Fruit fly (Drosophila melanogaster) whole organism, embryonic: Measurements from ENCODE around the gene cindr.

ENCODE experiments used
- ATbp ChIP-seq: fragments of 200-800 bp; sonication (Bioruptor generic); optimal IDR thresholded peaks from 2 replicates; lab custom pipeline; 2017; ENCODE audit warnings: missing biosample characterization, mild to moderate bottlenecking, missing genetic modification characterization, missing genetic modification reagents
- Aef1 ChIP-seq: fragments of 200-800 bp; sonication (Bioruptor generic); IDR thresholded peaks from 3 replicates; pipeline ENCODE4 v1.3.6; 2022; ENCODE audit warnings: missing biosample characterization, missing genetic modification characterization
- Asciz ChIP-seq: fragments of 200-800 bp; sonication (Bioruptor generic); optimal IDR thresholded peaks from 2 replicates; lab custom pipeline; 2017; ENCODE audit warnings: missing biosample characterization, mild to moderate bottlenecking, missing genetic modification characterization, missing genetic modification reagents
- Blimp-1 ChIP-seq: fragments of 200-800 bp; sonication (Bioruptor generic); optimal IDR thresholded peaks from 3 replicates; lab custom pipeline; 2018; ENCODE audit warnings: missing biosample characterization, missing genetic modification characterization, mild to moderate bottlenecking, moderate library complexity, missing genetic modification reagents
- CG10462 ChIP-seq: fragments of 200-800 bp; sonication (Bioruptor generic); optimal IDR thresholded peaks from 2 replicates; lab custom pipeline; 2016; ENCODE audit warnings: missing biosample characterization, missing genetic modification characterization
- CG10654 ChIP-seq: fragments of 200-800 bp; sonication (Bioruptor generic); optimal IDR thresholded peaks from 2 replicates; lab custom pipeline; 2016; ENCODE audit warnings: missing biosample characterization, missing genetic modification characterization
- CG12769 ChIP-seq: fragments of 200-800 bp; sonication (Bioruptor generic); optimal IDR thresholded peaks from 2 replicates; lab custom pipeline; 2019; ENCODE audit warnings: missing biosample characterization, mild to moderate bottlenecking, missing genetic modification characterization, moderate library complexity
- CG13424 ChIP-seq: fragments of 200-800 bp; sonication (Bioruptor generic); optimal IDR thresholded peaks from 2 replicates; lab custom pipeline; 2019; ENCODE audit warnings: missing biosample characterization, mild to moderate bottlenecking, missing genetic modification characterization, moderate library complexity
- CG14014 ChIP-seq: fragments of 200-800 bp; sonication (Bioruptor generic); IDR thresholded peaks from 2 replicates; pipeline ENCODE4 v1.3.6; 2022; ENCODE audit warnings: missing biosample characterization, missing genetic modification characterization
- CG15011 ChIP-seq: fragments of 200-800 bp; sonication (Bioruptor generic); optimal IDR thresholded peaks from 3 replicates; lab custom pipeline; 2018; ENCODE audit warnings: missing biosample characterization, mild to moderate bottlenecking, missing genetic modification characterization
- CG17568 ChIP-seq: fragments of 200-800 bp; sonication (Bioruptor generic); optimal IDR thresholded peaks from 2 replicates; lab custom pipeline; 2018; ENCODE audit warnings: missing biosample characterization, mild to moderate bottlenecking, missing genetic modification characterization, moderate library complexity
- CG18599 ChIP-seq: fragments of 200-800 bp; sonication (Bioruptor generic); optimal IDR thresholded peaks from 3 replicates; lab custom pipeline; 2017; ENCODE audit warnings: missing biosample characterization, missing genetic modification characterization, mild to moderate bottlenecking, moderate library complexity, missing genetic modification reagents
- CG2116 ChIP-seq: fragments of 200-800 bp; sonication (Bioruptor generic); optimal IDR thresholded peaks from 3 replicates; lab custom pipeline; 2018; ENCODE audit warnings: missing biosample characterization, mild to moderate bottlenecking, missing genetic modification characterization
- CG2120 ChIP-seq: fragments of 200-800 bp; sonication (Bioruptor generic); optimal IDR thresholded peaks from 3 replicates; lab custom pipeline; 2016; ENCODE audit warnings: missing biosample characterization, missing genetic modification characterization
- CG2678 ChIP-seq: fragments of 200-800 bp; sonication (Bioruptor generic); optimal IDR thresholded peaks from 3 replicates; lab custom pipeline; 2019; ENCODE audit warnings: missing biosample characterization, mild to moderate bottlenecking, missing genetic modification characterization, moderate library complexity
- CG31441 ChIP-seq: fragments of 200-800 bp; sonication (Bioruptor generic); IDR thresholded peaks from 2 replicates; pipeline ENCODE4 v1.3.6; 2022; ENCODE audit warnings: missing biosample characterization, missing genetic modification characterization
- CG4820 ChIP-seq: fragments of 200-800 bp; sonication (Bioruptor generic); optimal IDR thresholded peaks from 3 replicates; lab custom pipeline; 2016; ENCODE audit warnings: missing biosample characterization, missing genetic modification characterization
- CG6689 ChIP-seq: fragments of 200-800 bp; sonication (Bioruptor generic); IDR thresholded peaks from 2 replicates; pipeline ENCODE4 v1.3.6; 2022; ENCODE audit warnings: missing biosample characterization, missing genetic modification characterization
- CG8944 ChIP-seq: fragments of 200-800 bp; sonication (Bioruptor generic); optimal IDR thresholded peaks from 3 replicates; lab custom pipeline; 2016; ENCODE audit warnings: missing biosample characterization, missing genetic modification characterization
- Dek ChIP-seq: fragments of 200-800 bp; sonication (Bioruptor generic); optimal IDR thresholded peaks from 3 replicates; lab custom pipeline; 2019; ENCODE audit warnings: missing biosample characterization, mild to moderate bottlenecking, missing genetic modification characterization, moderate library complexity
- Gug ChIP-seq: fragments of 200-800 bp; sonication (Bioruptor generic); IDR thresholded peaks from 4 replicates; pipeline ENCODE4 v1.3.6; 2022; ENCODE audit warnings: missing biosample characterization, missing genetic modification characterization
- H2.0 ChIP-seq: fragments of 200-800 bp; sonication (Bioruptor generic); IDR thresholded peaks from 2 replicates; pipeline ENCODE4 v1.3.6; 2022; ENCODE audit warnings: missing biosample characterization, missing genetic modification characterization
- Hand ChIP-seq: fragments of 200-800 bp; sonication (Bioruptor generic); optimal IDR thresholded peaks from 2 replicates; lab custom pipeline; 2017; ENCODE audit warnings: mild to moderate bottlenecking, missing biosample characterization, missing genetic modification reagents, missing genetic modification characterization
- HmgD ChIP-seq: fragments of 200-800 bp; sonication (Bioruptor generic); optimal IDR thresholded peaks from 3 replicates; lab custom pipeline; 2016; ENCODE audit warnings: missing biosample characterization, missing genetic modification characterization
- Hmr ChIP-seq: fragments of 200-800 bp; sonication (Bioruptor generic); optimal IDR thresholded peaks from 3 replicates; lab custom pipeline; 2017; ENCODE audit warnings: mild to moderate bottlenecking, missing biosample characterization, missing genetic modification reagents, missing genetic modification characterization
- Hsf ChIP-seq: fragments of 200-800 bp; sonication (Bioruptor generic); optimal IDR thresholded peaks from 3 replicates; lab custom pipeline; 2016; ENCODE audit warnings: missing biosample characterization, missing genetic modification characterization
- Med ChIP-seq: fragments of 200-800 bp; sonication (Bioruptor generic); peaks from one replicate; lab custom pipeline; 2016; ENCODE audit warnings: missing biosample characterization, missing genetic modification characterization, mild to moderate bottlenecking, inconsistent platforms, moderate library complexity
- Myb ChIP-seq: fragments of 200-800 bp; sonication (Bioruptor generic); optimal IDR thresholded peaks from 2 replicates; lab custom pipeline; 2016; ENCODE audit warnings: missing biosample characterization, missing genetic modification characterization
- PHDP ChIP-seq: fragments of 200-800 bp; sonication (Bioruptor generic); optimal IDR thresholded peaks from 3 replicates; lab custom pipeline; 2018; ENCODE audit warnings: missing biosample characterization, mild to moderate bottlenecking, missing genetic modification characterization, moderate library complexity
- Ravus ChIP-seq: fragments of 200-800 bp; sonication (Bioruptor generic); IDR thresholded peaks from 2 replicates; pipeline ENCODE4 v1.3.6; 2022; ENCODE audit warnings: missing biosample characterization, missing genetic modification characterization
- Rfx ChIP-seq: fragments of 200-800 bp; sonication (Bioruptor generic); IDR thresholded peaks from 2 replicates; pipeline ENCODE4 v1.3.6; 2022; ENCODE audit warnings: missing biosample characterization, missing genetic modification characterization
- Side ChIP-seq: fragments of 200-800 bp; sonication (Bioruptor generic); optimal IDR thresholded peaks from 2 replicates; lab custom pipeline; 2016; ENCODE audit warnings: missing biosample characterization, missing genetic modification characterization
- Trl ChIP-seq, 3 experiments: fragments of >200 bp in 2 of 3; fragments of 200-800 bp in 1 of 3; sonication (Bioruptor generic) in 1 of 3; optimal IDR thresholded peaks; 2 replicates in 1 of 3; 3 replicates in 2 of 3; lab custom pipeline; 2016 to 2017; ENCODE audit warnings: missing biosample characterization in 1 of 3, missing genetic modification characterization in 1 of 3
- Xbp1 ChIP-seq: fragments of 200-800 bp; sonication (Bioruptor generic); optimal IDR thresholded peaks from 3 replicates; lab custom pipeline; 2016; ENCODE audit warnings: missing biosample characterization, mild to moderate bottlenecking, missing genetic modification characterization
- ap ChIP-seq: fragments of 200-800 bp; sonication (Bioruptor generic); IDR thresholded peaks from 2 replicates; pipeline ENCODE4 v1.3.6; 2022; ENCODE audit warnings: missing biosample characterization, missing genetic modification characterization
- az2 ChIP-seq: fragments of 200-800 bp; sonication (Bioruptor generic); optimal IDR thresholded peaks from 3 replicates; lab custom pipeline; 2016; ENCODE audit warnings: missing biosample characterization, missing genetic modification characterization
- eve ChIP-seq, 2 experiments: fragments of >200 bp; optimal IDR thresholded peaks; 2 replicates each; lab custom pipeline; 2017; ENCODE audit warnings: missing biosample characterization in 2 of 2, missing genetic modification characterization in 2 of 2
- fd102C ChIP-seq: fragments of 200-800 bp; sonication (Bioruptor generic); optimal IDR thresholded peaks from 2 replicates; lab custom pipeline; 2018; ENCODE audit warnings: missing biosample characterization, mild to moderate bottlenecking, missing genetic modification characterization, moderate library complexity
- gem ChIP-seq: fragments of 200-800 bp; sonication (Bioruptor generic); optimal IDR thresholded peaks from 2 replicates; lab custom pipeline; 2019; ENCODE audit warnings: missing biosample characterization, mild to moderate bottlenecking, missing genetic modification characterization, moderate library complexity
- lab ChIP-seq: fragments of 200-800 bp; sonication (Bioruptor generic); optimal IDR thresholded peaks from 3 replicates; lab custom pipeline; 2017; ENCODE audit warnings: missing biosample characterization, missing genetic modification characterization, mild to moderate bottlenecking, moderate library complexity, missing genetic modification reagents
- lola ChIP-seq, 3 experiments: fragments of >200 bp in 2 of 3; fragments of 200-800 bp in 1 of 3; sonication (Bioruptor generic) in 1 of 3; optimal IDR thresholded peaks; 2 replicates each; lab custom pipeline; 2017 to 2019; ENCODE audit warnings: missing biosample characterization in 3 of 3, missing genetic modification characterization in 3 of 3, mild to moderate bottlenecking in 1 of 3, moderate library complexity in 1 of 3
- nmo ChIP-seq: fragments of 200-800 bp; sonication (Bioruptor generic); optimal IDR thresholded peaks from 2 replicates; lab custom pipeline; 2018; ENCODE audit warnings: missing biosample characterization, mild to moderate bottlenecking, missing genetic modification characterization, moderate library complexity
- row ChIP-seq: fragments of 200-800 bp; sonication (Bioruptor generic); IDR thresholded peaks from 3 replicates; pipeline ENCODE4 v1.3.6; 2022; ENCODE audit warnings: missing biosample characterization, missing genetic modification characterization
- slp2 ChIP-seq: fragments of 200-800 bp; sonication (Bioruptor generic); optimal IDR thresholded peaks from 2 replicates; lab custom pipeline; 2016; ENCODE audit warnings: missing biosample characterization, missing genetic modification characterization
- tin ChIP-seq: fragments of 200-800 bp; sonication (Bioruptor generic); optimal IDR thresholded peaks from 3 replicates; lab custom pipeline; 2016; ENCODE audit warnings: missing biosample characterization, missing genetic modification characterization
- wor ChIP-seq: fragments of 200-800 bp; sonication (Bioruptor generic); IDR thresholded peaks from 2 replicates; pipeline ENCODE4 v1.3.6; 2022; ENCODE audit warnings: missing biosample characterization, missing genetic modification characterization
- zf30C ChIP-seq: fragments of 200-800 bp; sonication (Bioruptor generic); optimal IDR thresholded peaks from 3 replicates; lab custom pipeline; 2018; ENCODE audit warnings: missing biosample characterization, mild to moderate bottlenecking, missing genetic modification characterization

The cindr gene

dm6 chr3R:30812401-30813207, 4.2 kb downstream of the cindr start (continued):
- TF ChIP-seq nmo (GFP tag; lab: Kevin White, UChicago): peak; percentile 44
- TF ChIP-seq CG14014 (GFP tag; lab: Robert Waterston, UW): 0 out of 2 replicates have a peak, but pooled peaks have one; percentile 37
- TF ChIP-seq Asciz (GFP tag; lab: Kevin White, UChicago): no peak
- peak; percentile 75 for TF ChIP-seq Med (GFP tag; lab: Kevin White, UChicago)
- TF ChIP-seq az2 (GFP tag; lab: Kevin White, UChicago): peak; percentile 54
- TF ChIP-seq Hand (GFP tag; lab: Kevin White, UChicago): no peak
- no peak for TF ChIP-seq Ravus (GFP tag; lab: Robert Waterston, UW)
- peak; percentile 34 for TF ChIP-seq Side
- no peak for TF ChIP-seq Myb
- TF ChIP-seq lola (GFP tag; optimal IDR thresholded peaks at IDR 0.05; lab: Kevin White, UChicago): peak in 1 of 3 experiments; percentile 14
- TF ChIP-seq gem (tag; lab: Kevin White, UChicago): peak; percentile 75
- TF ChIP-seq HmgD (GFP tag; lab: Kevin White, UChicago): no peak
- peak; percentile 44 for TF ChIP-seq lab (GFP tag; lab: Kevin White, UChicago)
- TF ChIP-seq CG6689: peak; percentile 18; the same call in 1 of the 2 replicates
- peak; percentile 62 for TF ChIP-seq Xbp1
- TF ChIP-seq Dek (tag; lab: Kevin White, UChicago): peak; percentile 12
- TF ChIP-seq ATbp: peak; percentile 48
- peak; percentile 6 for TF ChIP-seq CG17568 (GFP tag; lab: Kevin White, UChicago)
- TF ChIP-seq CG2116 (GFP tag; lab: Kevin White, UChicago): no peak
- TF ChIP-seq CG4820 (GFP tag; lab: Kevin White, UChicago): peak; percentile 43
- peak; percentile 20 for TF ChIP-seq tin
- TF ChIP-seq Hmr (GFP tag; lab: Kevin White, UChicago): peak; percentile 27
- peak; percentile 12; the same call in 1 of the 2 replicates for TF ChIP-seq ap
- TF ChIP-seq Blimp-1: peak; percentile 71
- TF ChIP-seq CG15011 (GFP tag; lab: Kevin White, UChicago): no peak
- TF ChIP-seq fd102C (GFP tag; lab: Kevin White, UChicago): no peak
- TF ChIP-seq Rfx (GFP tag; lab: Robert Waterston, UW): 0 out of 2 replicates have a peak, but pooled peaks have one; percentile 9
- TF ChIP-seq CG10462 (GFP tag; lab: Kevin White, UChicago): peak; percentile 18
- TF ChIP-seq eve (GFP tag; optimal IDR thresholded peaks at IDR 0.05; lab: Kevin White, UChicago): peak in 1 of 2 experiments; percentile 82
- peak; percentile 51 for TF ChIP-seq CG2120
- TF ChIP-seq row: peak; percentile 67
- peak; percentile 15 for TF ChIP-seq CG8944 (GFP tag; lab: Kevin White, UChicago)
- TF ChIP-seq zf30C (GFP tag; lab: Kevin White, UChicago): no peak
- TF ChIP-seq CG31441: peak; percentile 43; the same call in 1 of the 2 replicates
- TF ChIP-seq CG10654: no peak
- peak; percentile 25 for TF ChIP-seq CG18599 (GFP tag; lab: Kevin White, UChicago)
- TF ChIP-seq Trl (optimal IDR thresholded peaks at IDR 0.05; lab: Kevin White, UChicago): no peak
- TF ChIP-seq Trl (GFP tag; optimal IDR thresholded peaks at IDR 0.05; lab: Kevin White, UChicago): no peak
- peak; percentile 37; the same call in 2 of the 3 replicates for TF ChIP-seq Aef1
- TF ChIP-seq H2.0: peak; percentile 35; the same call in 1 of the 2 replicates
- no peak for TF ChIP-seq Gug (GFP tag; lab: Robert Waterston, UW)
- TF ChIP-seq slp2: peak; percentile 28
- peak; percentile 30; the same call in 1 of the 2 replicates for TF ChIP-seq wor (GFP tag; lab: Robert Waterston, UW)
- peak; percentile 52 for TF ChIP-seq CG2678 (tag; lab: Kevin White, UChicago)
- peak; percentile 33 for TF ChIP-seq CG12769
- TF ChIP-seq CG13424 (tag; lab: Kevin White, UChicago): peak; percentile 51
- TF ChIP-seq PHDP (tag; lab: Kevin White, UChicago): peak; percentile 47
- TF ChIP-seq Hsf (GFP tag; lab: Kevin White, UChicago): peak; percentile 25
